Fruit fly (Drosophila melanogaster): Measurements from ENCODE around the gene CG32036.

dm6 chr3L:9508653-9509036 is 19.6 kb upstream of the CG32036 start:
- TF ChIP-seq kay (GFP tag; ENCODE audit: borderline replicate concordance) (no peak), CG33017 (tag; optimal IDR thresholded peaks at IDR 0.05) (no peak), Mnt (GFP tag; optimal IDR thresholded peaks at IDR 0.05) (no peak), CG12768 (GFP tag; optimal IDR thresholded peaks at IDR 0.05) (no peak), cic (GFP tag; optimal IDR thresholded peaks at IDR 0.05) (no peak), CG7101 (tag; optimal IDR thresholded peaks at IDR 0.05) (no peak), cnc (optimal IDR thresholded peaks at IDR 0.05) (no peak), Crg-1 (GFP tag; optimal IDR thresholded peaks at IDR 0.05) (no peak), Clk (GFP tag; optimal IDR thresholded peaks at IDR 0.05) (no peak), CG7045 (GFP tag; optimal IDR thresholded peaks at IDR 0.05) (no peak), bab1 (GFP tag; optimal IDR thresholded peaks at IDR 0.05) (no peak), pad (GFP tag; optimal IDR thresholded peaks at IDR 0.05) (no peak), CG5204 (GFP tag; optimal IDR thresholded peaks at IDR 0.05) (no peak)

All from whole organism, adult.